Fruit fly (Drosophila melanogaster): ENCODE results near the gene Tengl2.

DNA sequence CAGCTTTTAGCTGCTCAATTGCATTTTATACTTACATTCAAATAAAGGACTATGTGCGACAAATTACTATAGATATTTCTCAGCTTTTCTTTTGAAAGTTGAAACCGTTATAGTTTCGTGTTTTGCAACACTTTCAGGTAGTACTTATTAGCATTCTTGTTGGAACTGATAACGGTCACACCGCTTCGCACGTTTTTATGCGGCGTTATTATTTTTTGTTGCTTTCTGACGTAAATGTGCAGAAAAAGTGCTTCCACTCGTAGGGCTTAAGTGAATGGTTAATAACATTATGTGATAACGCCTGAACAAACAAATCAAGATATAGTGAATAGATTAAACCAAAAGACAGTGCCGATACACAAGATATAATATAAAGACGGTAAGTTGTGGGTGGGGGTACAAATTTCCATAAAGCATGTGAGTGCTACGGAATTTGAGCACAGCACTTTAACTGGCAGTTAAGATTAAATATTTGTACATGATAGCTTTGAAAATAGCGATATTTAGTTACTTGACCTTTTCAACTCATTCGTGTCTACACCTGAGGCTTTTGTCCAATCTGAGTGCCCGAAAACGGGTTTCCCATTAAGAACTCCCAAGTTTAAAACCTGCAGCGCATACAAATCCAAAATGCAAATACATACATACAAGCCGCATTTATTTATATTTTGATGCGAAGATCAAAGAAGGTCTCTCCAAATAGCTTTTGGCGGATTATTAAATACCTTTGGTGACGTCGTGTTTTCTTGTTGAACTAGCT is 18.4 kb downstream of the Tengl2 start, which contains the start of gene papi:
- TF ChIP-seq woc (GFP tag; optimal IDR thresholded peaks at IDR 0.05), result no peak
- TF ChIP-seq h (GFP tag; optimal IDR thresholded peaks at IDR 0.05), result no peak
- no peak for TF ChIP-seq jim (GFP tag; optimal IDR thresholded peaks at IDR 0.05)
- TF ChIP-seq br (GFP tag; optimal IDR thresholded peaks at IDR 0.05), result no peak

All from whole organism, wandering third instar larva.